Fruit fly (Drosophila melanogaster) whole organism, embryonic: ENCODE data around the gene GAPsec.

Experiments used
- Adf1 ChIP-seq: fragments of 200-800 bp; sonication (Bioruptor generic); IDR thresholded peaks from 2 replicates; pipeline ENCODE4 v1.3.6; 2022; ENCODE audit warnings: missing biosample characterization, missing genetic modification characterization
- Antp ChIP-seq: fragments of 200-800 bp; sonication (Bioruptor generic); optimal IDR thresholded peaks from 3 replicates; lab custom pipeline; 2016; ENCODE audit warnings: missing biosample characterization, missing genetic modification characterization
- B-H1 ChIP-seq: fragments of 200-800 bp; sonication (Bioruptor generic); IDR thresholded peaks from 3 replicates; pipeline ENCODE4 v1.3.6; 2022; ENCODE audit warnings: missing biosample characterization, missing genetic modification characterization
- CG11696 ChIP-seq: fragments of 200-800 bp; sonication (Bioruptor generic); IDR thresholded peaks from 2 replicates; pipeline ENCODE4 v1.3.6; 2022; ENCODE audit warnings: missing biosample characterization, missing genetic modification characterization
- CG12236 ChIP-seq: fragments of 200-800 bp; sonication (Bioruptor generic); optimal IDR thresholded peaks from 2 replicates; lab custom pipeline; 2016; ENCODE audit warnings: missing biosample characterization, missing genetic modification characterization
- CG12659 ChIP-seq: fragments of 200-800 bp; sonication (Bioruptor generic); optimal IDR thresholded peaks from 3 replicates; lab custom pipeline; 2017; ENCODE audit warnings: mild to moderate bottlenecking, missing biosample characterization, missing genetic modification reagents, missing genetic modification characterization
- CG13296 ChIP-seq: fragments of 200-800 bp; sonication (Bioruptor generic); optimal IDR thresholded peaks from 3 replicates; lab custom pipeline; 2018; ENCODE audit warnings: missing biosample characterization, mild to moderate bottlenecking, missing genetic modification characterization
- CG14014 ChIP-seq: fragments of 200-800 bp; sonication (Bioruptor generic); IDR thresholded peaks from 2 replicates; pipeline ENCODE4 v1.3.6; 2022; ENCODE audit warnings: missing biosample characterization, missing genetic modification characterization
- CG15696 ChIP-seq: fragments of 200-800 bp; sonication (Bioruptor generic); optimal IDR thresholded peaks from 2 replicates; lab custom pipeline; 2019; ENCODE audit warnings: missing biosample characterization, mild to moderate bottlenecking, missing genetic modification characterization, moderate library complexity
- CG1647 ChIP-seq: fragments of 200-800 bp; sonication (Bioruptor generic); optimal IDR thresholded peaks from 3 replicates; lab custom pipeline; 2016; ENCODE audit warnings: missing biosample characterization, missing genetic modification characterization
- CG17361 ChIP-seq: fragments of 200-800 bp; sonication (Bioruptor generic); IDR thresholded peaks from 3 replicates; pipeline ENCODE4 v1.3.6; 2022; ENCODE audit warnings: missing biosample characterization, missing genetic modification characterization
- CG18476 ChIP-seq: fragments of 200-800 bp; sonication (Bioruptor generic); optimal IDR thresholded peaks from 2 replicates; lab custom pipeline; 2016; ENCODE audit warnings: missing biosample characterization, mild to moderate bottlenecking, missing genetic modification characterization
- CG2116 ChIP-seq: fragments of 200-800 bp; sonication (Bioruptor generic); optimal IDR thresholded peaks from 3 replicates; lab custom pipeline; 2018; ENCODE audit warnings: missing biosample characterization, mild to moderate bottlenecking, missing genetic modification characterization
- CG2120 ChIP-seq: fragments of 200-800 bp; sonication (Bioruptor generic); optimal IDR thresholded peaks from 3 replicates; lab custom pipeline; 2016; ENCODE audit warnings: missing biosample characterization, missing genetic modification characterization
- CG3065 ChIP-seq: fragments of 200-800 bp; sonication (Bioruptor generic); optimal IDR thresholded peaks from 2 replicates; lab custom pipeline; 2016; ENCODE audit warnings: missing biosample characterization, missing genetic modification characterization
- CG31365 ChIP-seq: fragments of 200-800 bp; sonication (Bioruptor generic); optimal IDR thresholded peaks from 2 replicates; lab custom pipeline; 2018; ENCODE audit warnings: missing biosample characterization, mild to moderate bottlenecking, missing genetic modification characterization
- CG3281 ChIP-seq: fragments of 200-800 bp; sonication (Bioruptor generic); optimal IDR thresholded peaks from 3 replicates; lab custom pipeline; 2017; ENCODE audit warnings: missing biosample characterization, mild to moderate bottlenecking, missing genetic modification characterization
- CG34422 ChIP-seq: fragments of 200-800 bp; sonication (Bioruptor generic); IDR thresholded peaks from 3 replicates; pipeline ENCODE4 v1.3.6; 2022; ENCODE audit warnings: missing biosample characterization, missing genetic modification characterization
- CG5953 ChIP-seq: fragments of 200-800 bp; sonication (Bioruptor generic); IDR thresholded peaks from 2 replicates; pipeline ENCODE4 v1.3.6; 2022; ENCODE audit warnings: missing biosample characterization, missing genetic modification characterization
- CG8924 ChIP-seq: fragments of 200-800 bp; optimal IDR thresholded peaks from 3 replicates; lab custom pipeline; 2019; ENCODE audit warnings: missing biosample characterization, mild to moderate bottlenecking, missing genetic modification characterization, moderate library complexity
- D19B ChIP-seq: fragments of 200-800 bp; sonication (Bioruptor generic); optimal IDR thresholded peaks from 2 replicates; lab custom pipeline; 2017; ENCODE audit warnings: missing biosample characterization, mild to moderate bottlenecking, missing genetic modification characterization
- Dip3 ChIP-seq: fragments of 200-800 bp; sonication (Bioruptor generic); optimal IDR thresholded peaks from 3 replicates; lab custom pipeline; 2016; ENCODE audit warnings: missing biosample characterization, missing genetic modification characterization
- Drgx ChIP-seq: fragments of 200-800 bp; sonication (Bioruptor generic); IDR thresholded peaks from 2 replicates; pipeline ENCODE4 v1.3.6; 2022; ENCODE audit warnings: missing biosample characterization, missing genetic modification characterization
- HHEX ChIP-seq: fragments of 200-800 bp; sonication (Bioruptor generic); optimal IDR thresholded peaks from 3 replicates; lab custom pipeline; 2017; ENCODE audit warnings: missing biosample characterization, mild to moderate bottlenecking, missing genetic modification characterization, missing genetic modification reagents
- Hr3 ChIP-seq: fragments of 200-800 bp; sonication (Bioruptor generic); optimal IDR thresholded peaks from 3 replicates; lab custom pipeline; 2016; ENCODE audit warnings: missing biosample characterization, missing genetic modification characterization
- Lim3 ChIP-seq: fragments of 200-800 bp; sonication (Bioruptor generic); IDR thresholded peaks from 2 replicates; pipeline ENCODE4 v1.3.6; 2022; ENCODE audit warnings: missing biosample characterization, missing genetic modification characterization
- NC2β ChIP-seq: fragments of 200-800 bp; sonication (Bioruptor generic); optimal IDR thresholded peaks from 2 replicates; lab custom pipeline; 2016; ENCODE audit warnings: missing biosample characterization, missing genetic modification characterization
- NfI ChIP-seq: fragments of 200-800 bp; sonication (Bioruptor generic); optimal IDR thresholded peaks from 3 replicates; lab custom pipeline; 2018; ENCODE audit warnings: missing biosample characterization, mild to moderate bottlenecking, missing genetic modification characterization, moderate library complexity
- Side ChIP-seq: fragments of 200-800 bp; sonication (Bioruptor generic); optimal IDR thresholded peaks from 2 replicates; lab custom pipeline; 2016; ENCODE audit warnings: missing biosample characterization, missing genetic modification characterization
- Sry-β ChIP-seq: fragments of 200-800 bp; sonication (Bioruptor generic); optimal IDR thresholded peaks from 2 replicates; lab custom pipeline; 2018; ENCODE audit warnings: missing biosample characterization, mild to moderate bottlenecking, missing genetic modification characterization, moderate library complexity
- Stat92E ChIP-seq, 3 experiments: fragments of >200 bp in 2 of 3; fragments of 200-800 bp in 1 of 3; sonication (Bioruptor generic) in 1 of 3; optimal IDR thresholded peaks; 2 replicates each; lab custom pipeline; 2017 to 2019; ENCODE audit warnings: missing biosample characterization in 3 of 3, missing genetic modification characterization in 3 of 3, mild to moderate bottlenecking in 1 of 3, moderate library complexity in 1 of 3
- Trl ChIP-seq, 3 experiments: fragments of >200 bp in 2 of 3; fragments of 200-800 bp in 1 of 3; sonication (Bioruptor generic) in 1 of 3; optimal IDR thresholded peaks; 2 replicates in 1 of 3; 3 replicates in 2 of 3; lab custom pipeline; 2016 to 2017; ENCODE audit warnings: missing biosample characterization in 1 of 3, missing genetic modification characterization in 1 of 3
- caup ChIP-seq: fragments of 200-800 bp; sonication (Bioruptor generic); optimal IDR thresholded peaks from 3 replicates; lab custom pipeline; 2017; ENCODE audit warnings: missing biosample characterization, mild to moderate bottlenecking, missing genetic modification characterization, moderate library complexity; ENCODE audit not compliant: severe bottlenecking
- crol ChIP-seq: fragments of 200-800 bp; sonication (Bioruptor generic); IDR thresholded peaks from 2 replicates; pipeline ENCODE4 v1.3.6; 2022; ENCODE audit warnings: missing biosample characterization, missing genetic modification characterization
- dmrt99B ChIP-seq: fragments of 200-800 bp; sonication (Bioruptor generic); optimal IDR thresholded peaks from 2 replicates; lab custom pipeline; 2018; ENCODE audit warnings: missing biosample characterization, mild to moderate bottlenecking, missing genetic modification characterization, moderate library complexity
- gt ChIP-seq: fragments of 200-800 bp; sonication (Bioruptor generic); IDR thresholded peaks from 2 replicates; pipeline ENCODE4 v1.3.6; 2022; ENCODE audit warnings: missing biosample characterization, missing genetic modification characterization
- hbn ChIP-seq: fragments of 200-800 bp; sonication (Bioruptor generic); IDR thresholded peaks from 2 replicates; pipeline ENCODE4 v1.3.6; 2022; ENCODE audit warnings: missing biosample characterization, missing genetic modification characterization; ENCODE audit not compliant: partially characterized antibody
- ind ChIP-seq: fragments of 200-800 bp; sonication (Bioruptor generic); optimal IDR thresholded peaks from 3 replicates; lab custom pipeline; 2016; ENCODE audit warnings: missing biosample characterization, missing genetic modification characterization
- lab ChIP-seq: fragments of 200-800 bp; sonication (Bioruptor generic); optimal IDR thresholded peaks from 3 replicates; lab custom pipeline; 2017; ENCODE audit warnings: missing biosample characterization, missing genetic modification characterization, mild to moderate bottlenecking, moderate library complexity, missing genetic modification reagents
- lola ChIP-seq, 3 experiments: fragments of >200 bp in 2 of 3; fragments of 200-800 bp in 1 of 3; sonication (Bioruptor generic) in 1 of 3; optimal IDR thresholded peaks; 2 replicates each; lab custom pipeline; 2017 to 2019; ENCODE audit warnings: missing biosample characterization in 3 of 3, missing genetic modification characterization in 3 of 3, mild to moderate bottlenecking in 1 of 3, moderate library complexity in 1 of 3
- otp ChIP-seq: fragments of 200-800 bp; sonication (Bioruptor generic); IDR thresholded peaks from 3 replicates; pipeline ENCODE4, ENCODE4 v1.3.6; 2022; ENCODE audit warnings: missing biosample characterization, missing genetic modification characterization
- pan ChIP-seq, 4 experiments: fragments of >200 bp in 3 of 4; fragments of 200-800 bp in 1 of 4; sonication (Bioruptor generic) in 1 of 4; optimal IDR thresholded peaks in 3 of 4; IDR thresholded peaks in 1 of 4; 2 replicates each; pipeline versions ENCODE4 v1.3.6 to Lab custom; 2017 to 2022; ENCODE audit warnings: missing biosample characterization in 2 of 4, missing genetic modification characterization in 2 of 4, mixed read lengths in 1 of 4
- pfk ChIP-seq: fragments of 200-800 bp; sonication (Bioruptor generic); optimal IDR thresholded peaks from 2 replicates; lab custom pipeline; 2018; ENCODE audit warnings: missing biosample characterization, mild to moderate bottlenecking, missing genetic modification characterization, moderate library complexity
- phol ChIP-seq: fragments of 200-800 bp; sonication (Bioruptor generic); optimal IDR thresholded peaks from 3 replicates; lab custom pipeline; 2018; ENCODE audit warnings: missing biosample characterization, mild to moderate bottlenecking, missing genetic modification characterization, moderate library complexity
- sisA ChIP-seq: fragments of 200-800 bp; sonication (Bioruptor generic); IDR thresholded peaks from 2 replicates; pipeline ENCODE4 v1.3.6; 2022; ENCODE audit warnings: missing biosample characterization, missing genetic modification characterization
- so ChIP-seq: fragments of 200-800 bp; sonication (Bioruptor generic); IDR thresholded peaks from 3 replicates; pipeline ENCODE4 v1.3.6; 2022; ENCODE audit warnings: missing biosample characterization, missing genetic modification characterization
- ssp ChIP-seq: fragments of 200-800 bp; sonication (Bioruptor generic); IDR thresholded peaks from 2 replicates; pipeline ENCODE4 v1.3.6; 2022; ENCODE audit warnings: missing biosample characterization, missing genetic modification characterization
- tio ChIP-seq: fragments of 200-800 bp; sonication (Bioruptor generic); optimal IDR thresholded peaks from 2 replicates; lab custom pipeline; 2017; ENCODE audit warnings: missing biosample characterization, missing genetic modification characterization, inconsistent platforms
- unpg ChIP-seq: fragments of 200-800 bp; sonication (Bioruptor generic); optimal IDR thresholded peaks from 3 replicates; lab custom pipeline; 2018; ENCODE audit warnings: missing biosample characterization, mild to moderate bottlenecking, missing genetic modification characterization, moderate library complexity
- usp ChIP-seq: fragments of >200 bp; optimal IDR thresholded peaks from 2 replicates; lab custom pipeline; 2017; ENCODE audit warnings: missing biosample characterization, missing genetic modification characterization

GAPsec gene

DNA sequence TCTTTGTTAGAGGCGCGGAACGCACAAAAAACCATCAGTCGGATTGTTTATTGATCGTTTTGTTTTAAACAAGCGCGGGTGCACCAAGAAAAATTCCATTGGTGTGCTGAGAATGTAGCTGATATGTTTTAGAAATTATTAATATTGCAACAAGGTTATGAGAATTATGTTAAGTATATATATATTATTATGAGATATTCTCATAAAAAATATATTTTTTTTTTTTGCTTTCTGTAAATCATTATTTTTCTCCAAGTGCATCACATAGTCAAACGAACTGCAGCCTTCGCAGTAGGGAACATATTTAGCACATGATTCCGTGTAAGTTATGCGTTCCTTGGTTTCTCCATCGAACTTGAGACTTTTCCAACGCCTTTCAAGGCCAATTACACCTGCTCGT, 5.3 kb upstream of the GAPsec start (continued):
- TF ChIP-seq CG13296 (GFP tag; lab: Kevin White, UChicago) (peak; percentile 75), caup (GFP tag; lab: Kevin White, UChicago) (peak; percentile 66), CG18476 (GFP tag; lab: Kevin White, UChicago) (no peak), CG12659 (GFP tag; lab: Kevin White, UChicago) (peak; percentile 45), NC2β (GFP tag; lab: Kevin White, UChicago) (no peak), Trl (optimal IDR thresholded peaks at IDR 0.05; lab: Kevin White, UChicago) (no peak), Trl (GFP tag; optimal IDR thresholded peaks at IDR 0.05; lab: Kevin White, UChicago) (no peak), lab (GFP tag; lab: Kevin White, UChicago) (peak; percentile 73), CG15696 (tag; lab: Kevin White, UChicago) (peak; percentile 61), HHEX (peak; percentile 61), Stat92E (GFP tag; optimal IDR thresholded peaks at IDR 0.05; lab: Kevin White, UChicago) (peak in 1 of 3 experiments; percentile 51), hbn (GFP tag; lab: Robert Waterston, UW) (no peak), Lim3 (GFP tag; lab: Robert Waterston, UW) (no peak), CG2116 (GFP tag; lab: Kevin White, UChicago) (no peak), pan (optimal IDR thresholded peaks at IDR 0.05; lab: Kevin White, UChicago) (no peak), pan (GFP tag; optimal IDR thresholded peaks at IDR 0.05 in 1 of 2, IDR thresholded peaks at IDR 0.05 in 1 of 2) (peak in 1 of 2 experiments; percentile 87), Antp (GFP tag; lab: Kevin White, UChicago) (no peak), CG3281 (GFP tag; lab: Kevin White, UChicago) (peak; percentile 55), phol (tag; lab: Kevin White, UChicago) (peak; percentile 82), ind (GFP tag; lab: Kevin White, UChicago) (peak; percentile 58), CG2120 (no peak), unpg (GFP tag; lab: Kevin White, UChicago) (peak; percentile 67), tio (GFP tag; lab: Kevin White, UChicago) (peak; percentile 13), crol (GFP tag; lab: Robert Waterston, UW) (no peak), so (GFP tag; lab: Robert Waterston, UW) (peak; percentile 57; the same call in 1 of the 3 replicates), CG31365 (tag; lab: Kevin White, UChicago) (no peak), Hr3 (GFP tag; lab: Kevin White, UChicago) (peak; percentile 33), sisA (GFP tag; lab: Robert Waterston, UW) (peak; percentile 60), Sry-β (GFP tag; lab: Kevin White, UChicago) (no peak), B-H1 (GFP tag; lab: Robert Waterston, UW) (peak; percentile 83), NfI (GFP tag; lab: Kevin White, UChicago) (peak; percentile 8), CG14014 (GFP tag; lab: Robert Waterston, UW) (no peak), otp (GFP tag; lab: Robert Waterston, UW) (no peak), gt (GFP tag; lab: Robert Waterston, UW) (no peak; the same call in 1 of the 2 replicates), CG12236 (no peak), CG34422 (GFP tag; lab: Robert Waterston, UW) (peak; percentile 82), Adf1 (GFP tag; lab: Robert Waterston, UW) (no peak), Side (GFP tag; lab: Kevin White, UChicago) (no peak), D19B (GFP tag; lab: Kevin White, UChicago) (peak; percentile 1), CG11696 (GFP tag; lab: Robert Waterston, UW) (peak; percentile 66), Drgx (GFP tag; lab: Robert Waterston, UW) (no peak), lola (GFP tag; optimal IDR thresholded peaks at IDR 0.05; lab: Kevin White, UChicago) (peak in 1 of 3 experiments; percentile 42), Dip3 (no peak), ssp (GFP tag; lab: Robert Waterston, UW) (peak; percentile 71), CG1647 (no peak), CG8924 (peak; percentile 69), CG17361 (peak; percentile 84), CG3065 (GFP tag; lab: Kevin White, UChicago) (no peak), usp (GFP tag; lab: Kevin White, UChicago) (no peak), CG5953 (peak; percentile 30; the same call in 1 of the 2 replicates), dmrt99B (tag; lab: Kevin White, UChicago) (peak; percentile 86), pfk (no peak)
